Worm (Caenorhabditis elegans): ENCODE measurements around the gene R13H4.6.

The R13H4.6 gene

DNA sequence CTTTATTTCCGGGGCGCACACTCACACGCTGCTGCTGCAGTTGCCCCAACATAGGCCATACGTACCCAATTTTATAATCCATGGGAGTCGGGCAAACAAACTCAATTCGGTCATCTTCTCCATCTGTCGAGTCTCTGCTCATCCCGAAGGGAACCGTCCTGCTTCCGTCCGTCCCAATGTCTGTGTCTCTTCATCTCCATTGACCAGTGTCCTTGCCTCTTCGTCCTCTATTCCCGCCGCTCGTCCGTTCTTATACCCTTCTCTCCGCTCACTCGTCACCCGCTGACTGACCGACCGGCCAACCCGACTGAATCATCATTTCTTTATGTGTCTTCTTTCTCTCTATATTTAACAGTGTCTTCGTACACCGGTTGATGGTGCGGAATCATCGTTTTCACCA is 18.1 kb upstream of the R13H4.6 start (continued):
- TF ChIP-seq nhr-90 (tag; optimal IDR thresholded peaks at IDR 0.05; ENCODE audit: poor library complexity) = peak; percentile 19

DNA sequence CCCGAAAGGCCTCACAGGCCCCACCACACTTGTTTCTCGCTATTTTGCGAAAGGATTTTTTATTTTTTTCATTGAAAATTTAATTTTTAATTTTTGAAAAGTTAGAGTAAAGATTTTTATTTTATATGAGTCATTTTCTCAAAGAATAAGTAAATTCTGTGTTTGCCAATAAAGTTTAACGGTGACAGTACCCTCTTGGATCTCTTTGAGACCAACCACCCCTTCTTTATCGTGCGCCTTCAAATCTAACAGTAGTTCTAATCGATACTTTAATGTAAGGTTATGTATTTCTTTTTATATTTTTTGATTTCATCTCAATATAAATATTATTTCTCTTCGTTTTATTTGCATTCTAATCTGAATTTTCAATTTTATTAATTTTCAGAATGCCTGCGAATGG is 17.4 kb upstream of the R13H4.6 start, which contains the start of gene hmp-1:
Gene hmp-1, plus strand, starts transcription at position 380 of the 400 bp plus-strand sequence.
- TF ChIP-seq nhr-85 (tag) (no peak), efl-1 (optimal IDR thresholded peaks at IDR 0.05) (no peak), efl-1 (GFP tag; optimal IDR thresholded peaks at IDR 0.05 in 1 of 2) (peak in 1 of 2 experiments; percentile 38)

DNA sequence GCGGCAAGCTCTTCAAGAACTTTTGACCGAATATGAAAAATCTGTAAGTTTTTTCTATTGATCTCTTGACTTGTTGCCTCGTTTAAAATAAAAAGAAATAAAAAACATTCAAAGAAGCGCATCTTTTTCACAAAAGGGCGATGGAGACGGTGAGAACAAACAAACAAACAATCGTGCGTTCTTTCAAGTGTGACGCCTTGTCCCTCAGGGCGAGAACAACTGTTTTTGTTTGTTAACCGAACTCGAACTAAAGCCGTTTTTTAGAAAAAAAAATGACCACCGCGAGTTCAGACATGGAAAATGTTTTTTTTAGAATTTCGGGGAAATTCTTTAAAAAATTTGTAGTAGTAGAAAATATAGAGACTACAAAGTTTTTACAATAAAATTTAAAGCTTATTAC is 15.9 kb upstream of the R13H4.6 start:
- no peak for TF ChIP-seq ztf-4 (tag; optimal IDR thresholded peaks at IDR 0.05)
- no peak for TF ChIP-seq unc-30 (tag; optimal IDR thresholded peaks at IDR 0.05)
- TF ChIP-seq aha-1 (tag; optimal IDR thresholded peaks at IDR 0.05) = no peak
- no peak for TF ChIP-seq xbp-1 (tag; optimal IDR thresholded peaks at IDR 0.05)
- TF ChIP-seq irx-1 (tag; optimal IDR thresholded peaks at IDR 0.05) = no peak
- no peak for TF ChIP-seq nhr-237 (tag; optimal IDR thresholded peaks at IDR 0.05)
- TF ChIP-seq nhr-76 (tag; optimal IDR thresholded peaks at IDR 0.05) = no peak
- TF ChIP-seq mef-2 (tag; optimal IDR thresholded peaks at IDR 0.05) = no peak
- TF ChIP-seq unc-130 (tag; optimal IDR thresholded peaks at IDR 0.05) = no peak
- no peak for TF ChIP-seq ceh-90 (tag; optimal IDR thresholded peaks at IDR 0.05)
- no peak for TF ChIP-seq C04F5.9 (tag; optimal IDR thresholded peaks at IDR 0.05)
- TF ChIP-seq skn-1 (tag; optimal IDR thresholded peaks at IDR 0.05) = no peak

DNA sequence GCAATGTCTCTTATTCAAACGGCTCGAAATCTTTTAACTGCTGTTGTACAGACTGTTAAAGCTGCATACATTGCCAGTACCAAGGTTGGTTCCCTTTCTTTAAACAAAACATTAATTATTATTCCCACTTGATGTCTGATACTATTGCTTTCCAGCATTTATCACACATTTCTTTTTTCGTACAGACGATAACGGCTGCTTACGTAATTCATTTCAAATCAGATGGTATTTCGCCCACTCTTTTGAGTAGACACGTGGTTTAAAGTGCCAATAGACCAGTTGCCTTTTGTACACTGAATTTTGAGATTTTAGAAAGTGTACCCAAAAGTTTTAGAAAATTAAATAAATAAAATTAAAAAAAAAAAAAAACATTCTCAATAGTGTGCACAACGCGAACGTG is 13.5 kb upstream of the R13H4.6 start:
- TF ChIP-seq elt-3 (tag; optimal IDR thresholded peaks at IDR 0.05) (no peak), ama-1 (optimal IDR thresholded peaks at IDR 0.05) (no peak), mdl-1 (tag; optimal IDR thresholded peaks at IDR 0.05) (no peak), lin-35 (GFP tag; optimal IDR thresholded peaks at IDR 0.05) (peak in 1 of 2 experiments; percentile 53), Y116A8C.19 (tag; optimal IDR thresholded peaks at IDR 0.05; ENCODE audit: borderline replicate concordance) (no peak), elt-2 (tag; optimal IDR thresholded peaks at IDR 0.05) (peak; percentile 72), nhr-20 (tag; optimal IDR thresholded peaks at IDR 0.05) (peak; percentile 17), hpl-2 (GFP tag; optimal IDR thresholded peaks at IDR 0.05) (no peak), alr-1 (tag; optimal IDR thresholded peaks at IDR 0.05; ENCODE audit: borderline replicate concordance) (no peak), vab-15 (tag; optimal IDR thresholded peaks at IDR 0.05) (no peak), grh-1 (GFP tag; IDR thresholded peaks at IDR 0.05) (no peak), sup-37 (GFP tag; optimal IDR thresholded peaks at IDR 0.05) (no peak)

DNA sequence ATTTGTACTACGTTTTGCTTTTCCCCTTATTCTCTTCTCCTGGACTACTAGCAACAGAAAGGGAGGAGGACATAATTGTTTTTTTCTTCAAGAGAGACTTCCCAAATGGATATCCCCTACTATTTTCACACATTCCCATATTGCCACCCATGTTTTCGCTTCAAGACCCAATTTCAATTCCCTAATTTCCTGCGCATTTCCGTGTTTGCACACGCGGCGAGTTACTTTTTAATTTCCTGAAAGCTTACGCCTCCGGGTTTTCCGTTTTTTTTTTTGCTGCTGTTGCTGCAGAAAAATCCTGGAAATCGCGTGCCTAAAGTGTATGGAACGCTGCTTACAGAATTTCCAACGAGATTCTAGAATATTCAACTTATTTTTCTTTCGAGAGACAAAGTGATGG is 10.6 kb upstream of the R13H4.6 start:
- peak; percentile 60 for TF ChIP-seq fkh-8 (tag; optimal IDR thresholded peaks at IDR 0.05)
- TF ChIP-seq lin-14 (GFP tag; optimal IDR thresholded peaks at IDR 0.05) = peak; percentile 24
- no peak for TF ChIP-seq pag-3 (tag; optimal IDR thresholded peaks at IDR 0.05; ENCODE audit: borderline replicate concordance, insufficient read depth)
- no peak for TF ChIP-seq Y116A8C.19 (tag; optimal IDR thresholded peaks at IDR 0.05; ENCODE audit: borderline replicate concordance)
- no peak for TF ChIP-seq nhr-11 (tag; optimal IDR thresholded peaks at IDR 0.05)
- TF ChIP-seq nhr-47 (tag; optimal IDR thresholded peaks at IDR 0.05) = peak; percentile 34
- TF ChIP-seq hlh-4 (tag; optimal IDR thresholded peaks at IDR 0.05) = no peak
- no peak for TF ChIP-seq nhr-84 (tag; optimal IDR thresholded peaks at IDR 0.05)
- TF ChIP-seq hlh-17 (GFP tag; optimal IDR thresholded peaks at IDR 0.05; ENCODE audit: borderline replicate concordance) = no peak
- TF ChIP-seq grh-1 (GFP tag; IDR thresholded peaks at IDR 0.05) = no peak
- no peak for TF ChIP-seq nhr-77 (tag; optimal IDR thresholded peaks at IDR 0.05)
- no peak for TF ChIP-seq C16A3.4 (tag; optimal IDR thresholded peaks at IDR 0.05)
- no peak for TF ChIP-seq ces-1 (GFP tag; optimal IDR thresholded peaks at IDR 0.05)
- TF ChIP-seq efl-1 (optimal IDR thresholded peaks at IDR 0.05) = no peak
- TF ChIP-seq efl-1 (GFP tag; optimal IDR thresholded peaks at IDR 0.05 in 1 of 2) = peak in 1 of 2 experiments; percentile 83
- TF ChIP-seq irx-1 (tag; optimal IDR thresholded peaks at IDR 0.05) = no peak
- TF ChIP-seq zip-4 (GFP tag; optimal IDR thresholded peaks at IDR 0.05) = no peak
